Worm (Caenorhabditis elegans): ENCODE measurements around the gene C56A3.5.
A peak's percentile ranks its signal among the peaks of the same experiment; 100 is the strongest.

Gene C56A3.5

DNA sequence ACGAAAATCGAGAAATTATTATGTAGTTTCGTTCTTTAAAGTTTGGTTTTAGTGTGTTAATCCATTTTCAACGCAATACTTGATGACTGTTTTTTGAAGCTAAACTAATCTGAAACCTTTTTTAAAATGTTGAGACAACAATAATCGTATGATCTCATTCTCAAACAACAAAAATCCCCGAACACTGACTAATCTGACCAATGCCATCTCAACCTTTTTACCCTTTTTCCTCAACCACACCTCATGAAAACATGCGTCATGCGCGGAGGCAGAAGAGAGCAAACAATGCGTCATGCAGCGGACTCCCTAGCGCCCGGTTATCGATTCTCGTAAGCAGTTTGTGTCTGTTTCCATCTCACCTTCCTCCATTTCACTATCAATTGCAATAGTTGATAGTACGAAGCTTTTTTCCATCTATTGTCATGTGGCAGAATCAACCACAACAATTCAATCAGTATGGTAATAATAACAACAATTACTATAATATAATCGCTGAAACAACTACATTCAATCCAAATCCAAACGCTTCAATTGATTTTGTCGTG is 20.0 kb downstream of the C56A3.5 start, which contains the start of gene C50B8.4:
Gene C50B8.4, plus strand, starts transcription at position 299 of the 545 bp plus-strand sequence.
- TF ChIP-seq fkh-2 (tag; optimal IDR thresholded peaks at IDR 0.05) (no peak), pqm-1 (tag; optimal IDR thresholded peaks at IDR 0.05) (peak; percentile 64), snpc-4 (tag; optimal IDR thresholded peaks at IDR 0.05) (peak; percentile 24), zag-1 (tag; optimal IDR thresholded peaks at IDR 0.05) (no peak), nhr-67 (tag; optimal IDR thresholded peaks at IDR 0.05) (no peak), nhr-237 (tag; optimal IDR thresholded peaks at IDR 0.05) (no peak), pha-4 (tag; optimal IDR thresholded peaks at IDR 0.05) (peak; percentile 24), elt-2 (tag; optimal IDR thresholded peaks at IDR 0.05) (peak; percentile 67), nhr-12 (tag; optimal IDR thresholded peaks at IDR 0.05) (no peak), nfya-1 (tag; optimal IDR thresholded peaks at IDR 0.05; ENCODE audit: insufficient read depth) (no peak), fkh-10 (GFP tag; optimal IDR thresholded peaks at IDR 0.05) (no peak)

ce11 chrV:13575866-13576265 is 24.1 kb downstream of the C56A3.5 start:
- TF ChIP-seq ama-1 (optimal IDR thresholded peaks at IDR 0.05): no peak
- TF ChIP-seq elt-1 (tag; optimal IDR thresholded peaks at IDR 0.05): no peak
- peak; percentile 75 for TF ChIP-seq pha-4 (tag; optimal IDR thresholded peaks at IDR 0.05)
- TF ChIP-seq nhr-25 (tag; optimal IDR thresholded peaks at IDR 0.05): no peak
- TF ChIP-seq daf-12 (tag; optimal IDR thresholded peaks at IDR 0.05): no peak

- TF ChIP-seq ceh-28 (tag; optimal IDR thresholded peaks at IDR 0.05): no peak
- TF ChIP-seq nhr-67 (tag; optimal IDR thresholded peaks at IDR 0.05): no peak
- no peak for TF ChIP-seq eor-1 (tag; optimal IDR thresholded peaks at IDR 0.05)
- no peak for TF ChIP-seq mdl-1 (tag; optimal IDR thresholded peaks at IDR 0.05)
- TF ChIP-seq tbx-2 (tag; optimal IDR thresholded peaks at IDR 0.05): no peak
- TF ChIP-seq pqm-1 (tag; optimal IDR thresholded peaks at IDR 0.05): peak; percentile 80
- TF ChIP-seq nhr-237 (tag; optimal IDR thresholded peaks at IDR 0.05): no peak
- no peak for TF ChIP-seq ceh-9 (tag; optimal IDR thresholded peaks at IDR 0.05)
- TF ChIP-seq nfya-1 (tag; optimal IDR thresholded peaks at IDR 0.05; ENCODE audit: insufficient read depth): no peak
- peak; percentile 71 for TF ChIP-seq elt-2 (tag; optimal IDR thresholded peaks at IDR 0.05)
- no peak for TF ChIP-seq ZK546.5 (tag; optimal IDR thresholded peaks at IDR 0.05)
- peak; percentile 86 for TF ChIP-seq pha-4 (tag; optimal IDR thresholded peaks at IDR 0.05)
- TF ChIP-seq unc-39 (tag; optimal IDR thresholded peaks at IDR 0.05): no peak
- no peak for TF ChIP-seq nhr-76 (tag; optimal IDR thresholded peaks at IDR 0.05)
- no peak for TF ChIP-seq lin-39 (tag; optimal IDR thresholded peaks at IDR 0.05)
Observed at ce11 chrV:13576828-13577227, 25.1 kb downstream of the C56A3.5 start.

- TF ChIP-seq nhr-28 (tag; optimal IDR thresholded peaks at IDR 0.05) (no peak), nhr-77 (tag; optimal IDR thresholded peaks at IDR 0.05) (no peak), pqm-1 (tag; optimal IDR thresholded peaks at IDR 0.05) (no peak), nhr-67 (tag; optimal IDR thresholded peaks at IDR 0.05) (no peak)
Observed at ce11 chrV:13577463-13577862, 25.7 kb downstream of the C56A3.5 start.

DNA sequence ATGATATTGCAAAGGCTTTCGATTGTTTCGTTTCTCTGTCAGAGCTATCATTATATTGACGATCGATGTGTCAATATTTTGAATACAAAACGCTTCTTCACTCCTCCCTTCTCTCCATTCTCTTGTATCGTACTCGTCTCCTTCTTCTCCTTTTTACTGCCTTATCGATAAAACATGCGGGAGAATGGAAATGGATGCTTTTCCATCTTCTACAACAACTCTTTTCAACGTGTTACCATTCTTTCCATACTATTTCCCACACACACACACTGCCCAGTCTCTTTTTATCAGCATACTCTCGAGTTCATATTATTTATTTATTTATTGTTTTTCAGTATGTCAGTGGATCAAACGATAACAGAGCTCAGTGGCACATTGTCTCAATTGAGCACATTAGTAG is 26.9 kb downstream of the C56A3.5 start, which contains the start of gene C50B8.6:
Gene C50B8.6, plus strand, starts transcription at position 336 of the 400 bp plus-strand sequence.
- TF ChIP-seq nhr-28 (tag; optimal IDR thresholded peaks at IDR 0.05) (no peak), nhr-76 (tag; optimal IDR thresholded peaks at IDR 0.05) (no peak), hmg-11 (tag; optimal IDR thresholded peaks at IDR 0.05) (no peak), egl-27 (tag; optimal IDR thresholded peaks at IDR 0.05) (no peak), nhr-12 (tag; optimal IDR thresholded peaks at IDR 0.05) (no peak), pha-4 (tag; optimal IDR thresholded peaks at IDR 0.05) (peak; percentile 52), elt-2 (tag; optimal IDR thresholded peaks at IDR 0.05) (peak; percentile 67), ztf-4 (tag; optimal IDR thresholded peaks at IDR 0.05) (no peak), ama-1 (optimal IDR thresholded peaks at IDR 0.05) (no peak)

ce11 chrV:13580696-13581095 is 28.9 kb downstream of the C56A3.5 start, which contains the start of gene C50B8.5:
TSS of gene C50B8.5 (plus strand) at chrV:13580968.
- no peak for TF ChIP-seq nfya-1 (tag; optimal IDR thresholded peaks at IDR 0.05; ENCODE audit: insufficient read depth)
- no peak for TF ChIP-seq nhr-67 (tag; optimal IDR thresholded peaks at IDR 0.05)
- TF ChIP-seq ama-1 (optimal IDR thresholded peaks at IDR 0.05): no peak
- TF ChIP-seq lsy-12 (tag; optimal IDR thresholded peaks at IDR 0.05): no peak
- TF ChIP-seq aly-2 (tag; optimal IDR thresholded peaks at IDR 0.05): no peak
- no peak for TF ChIP-seq hmg-11 (tag; optimal IDR thresholded peaks at IDR 0.05)
- TF ChIP-seq zag-1 (tag; optimal IDR thresholded peaks at IDR 0.05): no peak
- peak; percentile 67 for TF ChIP-seq pha-4 (tag; optimal IDR thresholded peaks at IDR 0.05)
- TF ChIP-seq nhr-77 (tag; optimal IDR thresholded peaks at IDR 0.05): no peak
- peak; percentile 56 for TF ChIP-seq elt-2 (tag; optimal IDR thresholded peaks at IDR 0.05)
- no peak for TF ChIP-seq nhr-43 (tag; optimal IDR thresholded peaks at IDR 0.05; ENCODE audit: poor library complexity, severe bottlenecking)
- no peak for TF ChIP-seq elt-1 (tag; optimal IDR thresholded peaks at IDR 0.05)
- no peak for TF ChIP-seq egl-5 (tag; optimal IDR thresholded peaks at IDR 0.05)
- peak; percentile 72 for TF ChIP-seq pqm-1 (tag; optimal IDR thresholded peaks at IDR 0.05)
- TF ChIP-seq nhr-23 (tag; optimal IDR thresholded peaks at IDR 0.05): no peak
- no peak for TF ChIP-seq ceh-16 (tag; optimal IDR thresholded peaks at IDR 0.05)
- TF ChIP-seq fkh-2 (tag; optimal IDR thresholded peaks at IDR 0.05): no peak
- no peak for TF ChIP-seq ceh-9 (tag; optimal IDR thresholded peaks at IDR 0.05)
- no peak for TF ChIP-seq elt-3 (tag; optimal IDR thresholded peaks at IDR 0.05)
- TF ChIP-seq unc-62 (GFP tag; optimal IDR thresholded peaks at IDR 0.05): no peak
- TF ChIP-seq ceh-28 (tag; optimal IDR thresholded peaks at IDR 0.05): no peak
- no peak for TF ChIP-seq mml-1 (tag; optimal IDR thresholded peaks at IDR 0.05)
- no peak for TF ChIP-seq nhr-11 (tag; optimal IDR thresholded peaks at IDR 0.05)
